Worm (Caenorhabditis elegans): Measurements from ENCODE around the gene sre-14.

sre-14 gene

DNA sequence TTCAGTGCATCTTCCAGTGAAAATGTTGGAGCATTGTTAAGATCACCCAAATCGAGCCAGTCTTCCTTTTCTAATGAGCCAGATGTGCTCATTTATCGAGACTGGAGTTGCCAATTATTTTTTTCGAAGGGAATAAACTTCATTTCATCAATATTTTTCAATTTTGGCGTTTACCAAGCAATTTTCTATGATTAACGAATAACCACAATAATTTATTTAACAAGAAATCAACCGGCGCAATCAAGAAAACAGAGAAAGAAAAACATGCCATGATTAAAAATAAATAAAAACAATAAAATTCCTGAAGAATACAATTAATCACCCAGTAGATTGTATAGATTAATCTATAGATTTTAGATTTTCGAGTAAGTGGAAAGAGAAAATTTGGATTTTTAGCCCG is 14.6 kb upstream of the sre-14 start, which contains the start of gene vps-8:
vps-8 (minus strand) TSS at position 101 of the 400 bp plus-strand sequence.
- TF ChIP-seq hmg-4 (GFP tag; optimal IDR thresholded peaks at IDR 0.05) = no peak
- TF ChIP-seq F13C5.2 (tag; optimal IDR thresholded peaks at IDR 0.05) = no peak
- TF ChIP-seq aly-1 (tag; optimal IDR thresholded peaks at IDR 0.05) = no peak
- TF ChIP-seq hmbx-1 (tag; optimal IDR thresholded peaks at IDR 0.05) = no peak
- no peak for TF ChIP-seq ceh-13 (GFP tag; optimal IDR thresholded peaks at IDR 0.05)
- no peak for TF ChIP-seq tra-4 (tag; optimal IDR thresholded peaks at IDR 0.05)
- TF ChIP-seq pes-1 (GFP tag; IDR thresholded peaks at IDR 0.05) = no peak
- no peak for TF ChIP-seq tbx-37 (GFP tag; conservative IDR thresholded peaks at IDR 0.05)
- no peak for TF ChIP-seq ets-7 (tag; optimal IDR thresholded peaks at IDR 0.05)
- no peak for TF ChIP-seq tbx-11 (GFP tag; IDR thresholded peaks at IDR 0.05)
- TF ChIP-seq B0310.2 (tag; optimal IDR thresholded peaks at IDR 0.05) = no peak
- no peak for TF ChIP-seq sea-1 (GFP tag; conservative IDR thresholded peaks at IDR 0.05)
- TF ChIP-seq ama-1 (optimal IDR thresholded peaks at IDR 0.05) = no peak
- no peak for TF ChIP-seq ceh-36 (tag; optimal IDR thresholded peaks at IDR 0.05)
- no peak for TF ChIP-seq hnd-1 (tag; optimal IDR thresholded peaks at IDR 0.05)

DNA sequence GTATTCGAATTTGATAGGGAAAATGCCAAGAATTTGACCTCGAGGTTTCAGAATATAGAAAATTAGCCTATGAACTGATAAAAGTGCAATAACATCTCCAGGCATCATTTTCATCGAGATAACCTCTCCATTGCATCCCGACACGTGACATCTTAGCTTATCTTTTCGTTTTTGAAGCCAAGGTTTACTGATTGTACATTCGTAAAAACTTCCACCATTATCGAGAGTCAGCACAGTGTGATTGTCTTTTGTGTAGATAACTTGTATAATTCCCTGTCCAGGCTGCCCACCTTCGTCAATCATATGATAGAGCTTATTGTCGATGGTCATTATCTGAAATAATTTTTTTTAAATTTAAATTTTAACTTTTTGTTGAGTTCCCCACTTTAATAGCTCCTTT is 13.1 kb upstream of the sre-14 start:
- no peak for TF ChIP-seq sea-1 (GFP tag; conservative IDR thresholded peaks at IDR 0.05)
- TF ChIP-seq tbx-11 (GFP tag; IDR thresholded peaks at IDR 0.05) = no peak
- no peak for TF ChIP-seq pes-1 (GFP tag; IDR thresholded peaks at IDR 0.05)
- TF ChIP-seq scrt-1 (GFP tag; IDR thresholded peaks at IDR 0.05) = no peak
- no peak for TF ChIP-seq ama-1 (optimal IDR thresholded peaks at IDR 0.05)
- no peak for TF ChIP-seq tra-4 (tag; optimal IDR thresholded peaks at IDR 0.05)
- no peak for TF ChIP-seq ets-7 (tag; optimal IDR thresholded peaks at IDR 0.05)
- TF ChIP-seq flt-1 (GFP tag; IDR thresholded peaks at IDR 0.05) = no peak
- TF ChIP-seq ceh-13 (GFP tag; optimal IDR thresholded peaks at IDR 0.05) = no peak
- no peak for TF ChIP-seq hmbx-1 (tag; optimal IDR thresholded peaks at IDR 0.05)
- no peak for TF ChIP-seq hnd-1 (tag; optimal IDR thresholded peaks at IDR 0.05)
- TF ChIP-seq aly-1 (tag; optimal IDR thresholded peaks at IDR 0.05) = no peak
- TF ChIP-seq hmg-4 (GFP tag; optimal IDR thresholded peaks at IDR 0.05) = no peak
- TF ChIP-seq tbx-37 (GFP tag; conservative IDR thresholded peaks at IDR 0.05) = no peak
- TF ChIP-seq ceh-36 (tag; optimal IDR thresholded peaks at IDR 0.05) = no peak
- no peak for TF ChIP-seq F13C5.2 (tag; optimal IDR thresholded peaks at IDR 0.05)
- TF ChIP-seq B0310.2 (tag; optimal IDR thresholded peaks at IDR 0.05) = no peak

DNA sequence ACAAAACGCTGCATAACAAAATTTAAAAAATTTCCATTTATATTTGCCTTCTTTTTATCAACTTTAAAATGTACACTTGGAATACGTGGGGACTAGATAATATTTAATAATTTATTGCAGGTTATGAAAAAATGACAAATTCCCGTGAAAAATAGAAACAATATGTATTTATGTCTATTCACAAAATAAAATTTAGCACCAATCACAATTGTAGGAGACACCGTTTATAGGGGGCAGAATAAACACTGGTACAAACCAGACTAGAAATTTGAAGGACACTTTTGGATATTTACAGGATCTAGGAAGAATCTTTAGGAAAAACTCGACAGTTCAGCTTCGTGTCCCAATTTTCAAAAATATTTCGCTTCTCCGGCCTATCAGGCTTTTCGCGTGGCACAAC is 9.1 kb upstream of the sre-14 start, which contains the start of gene C42C1.3:
C42C1.3 (minus strand) TSS at position 101 of the 400 bp plus-strand sequence.
- no peak for TF ChIP-seq ceh-36 (tag; optimal IDR thresholded peaks at IDR 0.05)
- no peak for TF ChIP-seq tra-4 (tag; optimal IDR thresholded peaks at IDR 0.05)
- TF ChIP-seq hnd-1 (tag; optimal IDR thresholded peaks at IDR 0.05) = no peak
- no peak for TF ChIP-seq ama-1 (optimal IDR thresholded peaks at IDR 0.05)
- no peak for TF ChIP-seq hmg-4 (GFP tag; optimal IDR thresholded peaks at IDR 0.05)
- TF ChIP-seq ceh-13 (GFP tag; optimal IDR thresholded peaks at IDR 0.05) = no peak
- no peak for TF ChIP-seq flt-1 (GFP tag; IDR thresholded peaks at IDR 0.05)
- TF ChIP-seq B0310.2 (tag; optimal IDR thresholded peaks at IDR 0.05) = no peak
- no peak for TF ChIP-seq ets-7 (tag; optimal IDR thresholded peaks at IDR 0.05)
- TF ChIP-seq F13C5.2 (tag; optimal IDR thresholded peaks at IDR 0.05) = no peak
- TF ChIP-seq sea-1 (GFP tag; conservative IDR thresholded peaks at IDR 0.05) = no peak
- TF ChIP-seq pes-1 (GFP tag; IDR thresholded peaks at IDR 0.05) = no peak
- no peak for TF ChIP-seq hmbx-1 (tag; optimal IDR thresholded peaks at IDR 0.05)
- TF ChIP-seq tbx-11 (GFP tag; IDR thresholded peaks at IDR 0.05) = no peak

DNA sequence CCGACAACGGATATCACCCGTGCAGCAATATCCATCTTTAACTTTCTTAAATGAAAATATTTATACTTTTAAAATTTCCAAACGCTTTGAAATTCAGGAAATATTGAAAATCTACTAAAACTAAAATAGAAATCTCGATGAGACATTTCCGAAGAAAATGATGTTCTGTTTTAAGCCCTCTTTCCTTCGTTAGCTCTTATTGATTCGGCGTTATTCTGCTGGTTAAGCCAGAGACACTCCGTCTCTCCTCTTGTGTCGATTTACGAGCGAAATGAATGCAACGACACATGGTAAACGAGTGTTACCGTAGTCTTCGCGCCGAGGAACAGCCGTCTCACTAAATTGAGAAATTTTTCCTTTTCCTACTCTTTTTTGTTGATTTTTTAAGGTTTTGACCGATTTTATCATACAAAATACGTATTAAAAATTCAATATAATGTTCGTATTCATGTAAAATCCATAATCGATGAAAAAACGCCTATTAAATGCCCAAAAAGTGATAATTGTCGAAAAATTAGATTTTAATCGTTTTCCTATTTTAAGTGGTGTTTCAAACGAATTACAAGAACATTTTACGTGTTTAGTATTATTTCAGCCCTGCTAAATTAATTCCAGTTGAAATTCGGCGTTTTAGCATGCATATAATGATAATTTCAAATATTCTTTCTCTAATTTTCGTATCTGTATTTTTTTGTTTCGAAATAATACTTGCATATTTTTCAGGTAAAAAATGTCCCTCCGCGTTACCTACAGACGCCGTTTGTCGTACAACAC is 7.2 kb upstream of the sre-14 start, which contains the start of the genes ppm-1.H and rpl-34:
ppm-1.H (minus strand) TSS at position 51 of the 774 bp plus-strand sequence.
rpl-34 (plus strand) TSS at position 724 of the 774 bp plus-strand sequence.
- TF ChIP-seq ets-7 (tag; optimal IDR thresholded peaks at IDR 0.05) (no peak), F13C5.2 (tag; optimal IDR thresholded peaks at IDR 0.05) (peak; percentile 34)

ce11 chrIV:12265877-12266276 is 4.6 kb upstream of the sre-14 start:
- TF ChIP-seq tbx-37 (GFP tag; conservative IDR thresholded peaks at IDR 0.05) (no peak), scrt-1 (GFP tag; IDR thresholded peaks at IDR 0.05) (no peak), ceh-36 (tag; optimal IDR thresholded peaks at IDR 0.05) (no peak), ets-7 (tag; optimal IDR thresholded peaks at IDR 0.05) (no peak), tra-4 (tag; optimal IDR thresholded peaks at IDR 0.05) (no peak), hnd-1 (tag; optimal IDR thresholded peaks at IDR 0.05) (no peak), F13C5.2 (tag; optimal IDR thresholded peaks at IDR 0.05) (no peak), ceh-13 (GFP tag; optimal IDR thresholded peaks at IDR 0.05) (no peak), B0310.2 (tag; optimal IDR thresholded peaks at IDR 0.05) (no peak), pes-1 (GFP tag; IDR thresholded peaks at IDR 0.05) (no peak), flt-1 (GFP tag; IDR thresholded peaks at IDR 0.05) (no peak), hmg-4 (GFP tag; optimal IDR thresholded peaks at IDR 0.05) (no peak), aly-1 (tag; optimal IDR thresholded peaks at IDR 0.05) (no peak), tbx-11 (GFP tag; IDR thresholded peaks at IDR 0.05) (no peak), sea-1 (GFP tag; conservative IDR thresholded peaks at IDR 0.05) (no peak), ama-1 (optimal IDR thresholded peaks at IDR 0.05) (no peak), hmbx-1 (tag; optimal IDR thresholded peaks at IDR 0.05) (no peak)

DNA sequence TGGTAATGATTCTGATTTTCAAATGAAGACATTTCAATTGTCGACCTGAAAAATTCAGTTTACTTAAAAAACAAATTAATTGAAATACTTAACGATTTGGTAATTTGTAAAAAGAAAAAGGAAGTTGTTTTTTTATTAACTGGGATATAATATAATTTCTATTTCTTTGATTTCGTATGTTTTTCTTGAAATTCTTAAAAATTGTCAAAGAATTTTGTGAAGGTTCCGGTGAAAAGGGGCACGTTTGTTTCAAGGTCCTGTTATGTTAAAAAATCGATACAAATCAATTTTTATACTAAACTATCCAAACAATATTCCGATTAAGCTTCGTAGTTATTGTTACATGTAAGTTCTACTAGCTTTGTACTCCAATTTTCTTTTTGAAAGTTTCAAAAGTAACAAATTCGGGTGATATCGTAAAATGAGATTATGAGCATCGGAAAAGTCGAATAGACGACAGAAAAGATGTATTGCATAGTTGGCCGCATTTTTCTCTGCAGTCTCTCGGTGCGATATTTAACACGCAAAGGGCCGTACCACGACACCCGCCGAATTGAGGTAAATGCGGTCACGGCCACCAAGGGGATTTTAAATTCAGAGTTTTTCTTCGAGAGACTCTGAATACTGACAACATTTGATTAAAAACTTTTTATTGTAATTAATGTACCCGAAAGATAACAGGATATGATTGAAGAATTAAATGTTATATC is 1.9 kb downstream of the sre-14 start, which contains the start of gene Y39C12A.9:
Y39C12A.9 (minus strand) TSS at position 51 of the 710 bp plus-strand sequence.
- TF ChIP-seq flt-1 (GFP tag; IDR thresholded peaks at IDR 0.05) = no peak
- TF ChIP-seq ets-7 (tag; optimal IDR thresholded peaks at IDR 0.05) = no peak
- TF ChIP-seq tbx-37 (GFP tag; conservative IDR thresholded peaks at IDR 0.05) = no peak
- TF ChIP-seq F13C5.2 (tag; optimal IDR thresholded peaks at IDR 0.05) = no peak
- TF ChIP-seq tra-4 (tag; optimal IDR thresholded peaks at IDR 0.05) = no peak
- no peak for TF ChIP-seq B0310.2 (tag; optimal IDR thresholded peaks at IDR 0.05)
- TF ChIP-seq ceh-13 (GFP tag; optimal IDR thresholded peaks at IDR 0.05) = no peak
- TF ChIP-seq ceh-36 (tag; optimal IDR thresholded peaks at IDR 0.05) = no peak
- no peak for TF ChIP-seq pes-1 (GFP tag; IDR thresholded peaks at IDR 0.05)
- no peak for TF ChIP-seq scrt-1 (GFP tag; IDR thresholded peaks at IDR 0.05)
- no peak for TF ChIP-seq ama-1 (optimal IDR thresholded peaks at IDR 0.05)
- TF ChIP-seq tbx-11 (GFP tag; IDR thresholded peaks at IDR 0.05) = no peak
- no peak for TF ChIP-seq sea-1 (GFP tag; conservative IDR thresholded peaks at IDR 0.05)
- TF ChIP-seq hmg-4 (GFP tag; optimal IDR thresholded peaks at IDR 0.05) = no peak
- TF ChIP-seq hnd-1 (tag; optimal IDR thresholded peaks at IDR 0.05) = no peak
- no peak for TF ChIP-seq aly-1 (tag; optimal IDR thresholded peaks at IDR 0.05)
- TF ChIP-seq hmbx-1 (tag; optimal IDR thresholded peaks at IDR 0.05) = no peak

All from whole organism, early embryonic.